Fruit fly (Drosophila melanogaster) whole organism, prepupa: ENCODE measurements around the gene Srx.

ENCODE experiments used
- CG10631 ChIP-seq: fragments of 200-800 bp; sonication (Bioruptor generic); optimal IDR thresholded peaks from 2 replicates; lab custom pipeline; 2016; ENCODE audit warnings: missing biosample characterization, missing genetic modification characterization
- CG10669 ChIP-seq: fragments of 200-800 bp; sonication (Bioruptor generic); optimal IDR thresholded peaks from 3 replicates; lab custom pipeline; 2018; ENCODE audit warnings: missing biosample characterization, mild to moderate bottlenecking, missing genetic modification characterization, moderate library complexity
- CG11294 ChIP-seq: fragments of 200-800 bp; sonication (Bioruptor generic); IDR thresholded peaks from 2 replicates; pipeline ENCODE4 v1.3.6; 2022; ENCODE audit warnings: missing biosample characterization, missing genetic modification characterization
- CG11762 ChIP-seq: fragments of 200-800 bp; sonication (Bioruptor generic); optimal IDR thresholded peaks from 3 replicates; lab custom pipeline; 2016; ENCODE audit warnings: missing biosample characterization, missing genetic modification characterization; ENCODE audit not compliant: insufficient read depth
- CG11902 ChIP-seq: fragments of 200-800 bp; sonication (Bioruptor generic); optimal IDR thresholded peaks from 3 replicates; lab custom pipeline; 2016; ENCODE audit warnings: missing biosample characterization, missing genetic modification characterization
- CG15336 ChIP-seq: fragments of 200-800 bp; sonication (Bioruptor generic); IDR thresholded peaks from 2 replicates; pipeline ENCODE4 v1.3.6; 2022; ENCODE audit warnings: missing biosample characterization, missing genetic modification characterization
- CG1621 ChIP-seq: fragments of 200-800 bp; sonication (Bioruptor generic); optimal IDR thresholded peaks from 3 replicates; lab custom pipeline; 2018; ENCODE audit warnings: missing biosample characterization, mild to moderate bottlenecking, missing genetic modification characterization
- CG16779 ChIP-seq: fragments of 200-800 bp; sonication (Bioruptor generic); optimal IDR thresholded peaks from 3 replicates; lab custom pipeline; 2017; ENCODE audit warnings: missing biosample characterization, mild to moderate bottlenecking, missing genetic modification characterization
- CG3032 ChIP-seq: fragments of 200-800 bp; optimal IDR thresholded peaks from 2 replicates; lab custom pipeline; 2019; ENCODE audit warnings: missing biosample characterization, mild to moderate bottlenecking, missing genetic modification characterization, moderate library complexity
- CG31627 ChIP-seq: fragments of 200-800 bp; sonication (Bioruptor generic); optimal IDR thresholded peaks from 3 replicates; lab custom pipeline; 2016; ENCODE audit warnings: missing biosample characterization, missing genetic modification characterization
- CG32006 ChIP-seq: fragments of 200-800 bp; sonication (Bioruptor generic); optimal IDR thresholded peaks from 3 replicates; lab custom pipeline; 2017; ENCODE audit warnings: missing biosample characterization, mild to moderate bottlenecking, missing genetic modification characterization
- CG34406 ChIP-seq: fragments of 200-800 bp; sonication (Bioruptor generic); optimal IDR thresholded peaks from 3 replicates; lab custom pipeline; 2016; ENCODE audit warnings: missing biosample characterization, missing genetic modification characterization
- CG3919 ChIP-seq: fragments of 200-800 bp; sonication (Bioruptor generic); optimal IDR thresholded peaks from 3 replicates; lab custom pipeline; 2016; ENCODE audit warnings: missing biosample characterization, missing genetic modification characterization
- CG4318 ChIP-seq: fragments of 200-800 bp; sonication (Bioruptor generic); optimal IDR thresholded peaks from 3 replicates; lab custom pipeline; 2017; ENCODE audit warnings: missing biosample characterization, mild to moderate bottlenecking, missing genetic modification characterization
- CG6276 ChIP-seq: fragments of 200-800 bp; sonication (Bioruptor generic); optimal IDR thresholded peaks from 2 replicates; lab custom pipeline; 2017; ENCODE audit warnings: missing biosample characterization, mild to moderate bottlenecking, missing genetic modification characterization
- CG6792 ChIP-seq: fragments of 200-800 bp; sonication (Bioruptor generic); optimal IDR thresholded peaks from 3 replicates; lab custom pipeline; 2016; ENCODE audit warnings: missing biosample characterization, missing genetic modification characterization
- CG6808 ChIP-seq: fragments of 200-800 bp; sonication (Bioruptor generic); optimal IDR thresholded peaks from 3 replicates; lab custom pipeline; 2017; ENCODE audit warnings: missing biosample characterization, missing genetic modification characterization, mild to moderate bottlenecking, moderate library complexity, missing genetic modification reagents
- CG8319 ChIP-seq: fragments of 200-800 bp; sonication (Bioruptor generic); optimal IDR thresholded peaks from 3 replicates; lab custom pipeline; 2016; ENCODE audit warnings: missing biosample characterization, missing genetic modification characterization
- CG8632 ChIP-seq: fragments of 200-800 bp; sonication (Bioruptor generic); optimal IDR thresholded peaks from 3 replicates; lab custom pipeline; 2016; ENCODE audit warnings: missing biosample characterization, missing genetic modification characterization
- CG9139 ChIP-seq: fragments of 200-800 bp; sonication (Bioruptor generic); optimal IDR thresholded peaks from 3 replicates; lab custom pipeline; 2017; ENCODE audit warnings: missing biosample characterization, mild to moderate bottlenecking, missing genetic modification characterization
- Eip75B ChIP-seq: fragments of 200-800 bp; sonication (Bioruptor generic); optimal IDR thresholded peaks from 3 replicates; lab custom pipeline; 2016; ENCODE audit warnings: missing biosample characterization, missing genetic modification characterization
- Eip78C ChIP-seq: fragments of 200-800 bp; sonication (Bioruptor generic); peaks from one replicate; lab custom pipeline; 2016; ENCODE audit warnings: missing biosample characterization, missing genetic modification characterization
- Ets21C ChIP-seq: fragments of 200-800 bp; sonication (Bioruptor generic); optimal IDR thresholded peaks from 3 replicates; lab custom pipeline; 2016; ENCODE audit warnings: missing biosample characterization, missing genetic modification characterization
- Ets96B ChIP-seq: fragments of 200-800 bp; optimal IDR thresholded peaks from 2 replicates; lab custom pipeline; 2019; ENCODE audit warnings: missing biosample characterization, mild to moderate bottlenecking, missing genetic modification characterization, moderate library complexity
- Hr38 ChIP-seq: sonication (Bioruptor generic); optimal IDR thresholded peaks from 2 replicates; lab custom pipeline; 2016; ENCODE audit warnings: missing biosample characterization, missing genetic modification characterization
- Hr39 ChIP-seq: fragments of 200-800 bp; sonication (Bioruptor generic); optimal IDR thresholded peaks from 2 replicates; lab custom pipeline; 2016; ENCODE audit warnings: missing biosample characterization, missing genetic modification characterization
- Lpt ChIP-seq: fragments of 200-800 bp; sonication (Bioruptor generic); optimal IDR thresholded peaks from 3 replicates; lab custom pipeline; 2016; ENCODE audit warnings: missing biosample characterization, missing genetic modification characterization
- Met ChIP-seq: fragments of 200-800 bp; sonication (Bioruptor generic); optimal IDR thresholded peaks from 3 replicates; lab custom pipeline; 2016; ENCODE audit warnings: missing biosample characterization, missing genetic modification characterization
- OdsH ChIP-seq: fragments of 200-800 bp; sonication (Bioruptor generic); optimal IDR thresholded peaks from 3 replicates; lab custom pipeline; 2016; ENCODE audit warnings: missing biosample characterization, missing genetic modification characterization
- Smox ChIP-seq: fragments of 200-800 bp; sonication (Bioruptor generic); optimal IDR thresholded peaks from 3 replicates; lab custom pipeline; 2016; ENCODE audit warnings: missing biosample characterization, missing genetic modification characterization
- Sox102F ChIP-seq: fragments of 200-800 bp; sonication (Bioruptor generic); optimal IDR thresholded peaks from 2 replicates; lab custom pipeline; 2016; ENCODE audit warnings: missing biosample characterization, mild to moderate bottlenecking, missing genetic modification characterization
- Sox14 ChIP-seq: fragments of 200-800 bp; sonication (Bioruptor generic); optimal IDR thresholded peaks from 3 replicates; lab custom pipeline; 2016; ENCODE audit warnings: missing biosample characterization, missing genetic modification characterization
- achi ChIP-seq: fragments of 200-800 bp; sonication (Bioruptor generic); optimal IDR thresholded peaks from 3 replicates; lab custom pipeline; 2016; ENCODE audit warnings: missing biosample characterization, missing genetic modification characterization
- acj6 ChIP-seq: fragments of 200-800 bp; sonication (Bioruptor generic); optimal IDR thresholded peaks from 3 replicates; lab custom pipeline; 2016; ENCODE audit warnings: missing biosample characterization, missing genetic modification characterization
- cyc ChIP-seq: fragments of 200-800 bp; sonication (Bioruptor generic); optimal IDR thresholded peaks from 3 replicates; lab custom pipeline; 2016; ENCODE audit warnings: missing biosample characterization, missing genetic modification characterization
- dsx ChIP-seq: fragments of 200-800 bp; optimal IDR thresholded peaks from 3 replicates; lab custom pipeline; 2019; ENCODE audit warnings: missing biosample characterization, mild to moderate bottlenecking, missing genetic modification characterization, moderate library complexity; ENCODE audit not compliant: poor library complexity, severe bottlenecking
- eg ChIP-seq: fragments of 200-800 bp; sonication (Bioruptor generic); IDR thresholded peaks from 3 replicates; pipeline ENCODE4 v1.3.6; 2022; ENCODE audit warnings: missing biosample characterization, missing genetic modification characterization
- esn ChIP-seq: fragments of 200-800 bp; sonication (Bioruptor generic); optimal IDR thresholded peaks from 2 replicates; lab custom pipeline; 2016; ENCODE audit warnings: missing biosample characterization, mild to moderate bottlenecking, missing genetic modification characterization, moderate library complexity
- fd59A ChIP-seq: fragments of 200-800 bp; sonication (Bioruptor generic); optimal IDR thresholded peaks from 2 replicates; lab custom pipeline; 2017; ENCODE audit warnings: missing biosample characterization, mild to moderate bottlenecking, missing genetic modification characterization, missing genetic modification reagents
- fd85E ChIP-seq: fragments of 200-800 bp; sonication (Bioruptor generic); optimal IDR thresholded peaks from 3 replicates; lab custom pipeline; 2016; ENCODE audit warnings: missing biosample characterization, missing genetic modification characterization
- lz ChIP-seq: fragments of 200-800 bp; sonication (Bioruptor generic); optimal IDR thresholded peaks from 3 replicates; lab custom pipeline; 2016; ENCODE audit warnings: missing biosample characterization, missing genetic modification characterization
- pdm3 ChIP-seq: fragments of 200-800 bp; sonication (Bioruptor generic); optimal IDR thresholded peaks from 3 replicates; lab custom pipeline; 2016; ENCODE audit warnings: missing biosample characterization, missing genetic modification characterization
- salr ChIP-seq, 2 experiments: fragments of 200-800 bp; sonication (Bioruptor generic); optimal IDR thresholded peaks; 3 replicates each; lab custom pipeline; 2016 to 2018; ENCODE audit warnings: missing biosample characterization in 2 of 2, missing genetic modification characterization in 2 of 2, mild to moderate bottlenecking in 1 of 2
- ss ChIP-seq, 2 experiments: fragments of 200-800 bp; sonication (Bioruptor generic); optimal IDR thresholded peaks; 2 replicates in 1 of 2; 3 replicates in 1 of 2; lab custom pipeline; 2017 to 2018; ENCODE audit warnings: mild to moderate bottlenecking in 2 of 2, missing biosample characterization in 2 of 2, missing genetic modification characterization in 2 of 2, moderate library complexity in 1 of 2
- svp ChIP-seq: fragments of 200-800 bp; sonication (Bioruptor generic); peaks from one replicate; lab custom pipeline; 2016; ENCODE audit warnings: missing biosample characterization, missing genetic modification characterization
- topi ChIP-seq: fragments of 200-800 bp; sonication (Bioruptor generic); optimal IDR thresholded peaks from 3 replicates; lab custom pipeline; 2016; ENCODE audit warnings: missing biosample characterization, missing genetic modification characterization

Gene Srx

DNA sequence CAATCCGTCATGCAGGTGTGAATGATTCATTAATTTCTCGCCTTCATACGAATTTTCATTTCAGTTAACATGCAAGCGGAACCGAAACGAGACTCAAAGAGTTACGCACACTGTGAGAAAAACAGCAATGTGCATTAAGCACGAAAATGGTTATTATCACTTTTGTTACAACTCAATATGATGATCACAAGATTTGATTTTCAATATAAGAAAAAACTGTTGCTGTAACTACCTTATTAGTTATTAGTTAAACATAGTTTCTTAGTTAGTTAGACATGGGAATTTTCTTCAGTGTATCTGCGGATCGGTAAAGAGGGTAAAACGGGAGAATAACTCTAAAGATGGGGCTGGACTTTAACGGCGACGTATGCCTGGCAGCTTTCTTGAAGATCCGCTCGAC lies 42.0 kb upstream of the Srx start (continued):
- TF ChIP-seq Ets21C (GFP tag; lab: Kevin White, UChicago) (peak; percentile 50), Met (GFP tag; lab: Kevin White, UChicago) (peak; percentile 76), CG3919 (GFP tag; lab: Kevin White, UChicago) (peak; percentile 41), CG32006 (GFP tag; lab: Kevin White, UChicago) (no peak), CG10669 (GFP tag; lab: Kevin White, UChicago) (peak; percentile 42), ss (GFP tag; optimal IDR thresholded peaks at IDR 0.05; lab: Kevin White, UChicago) (peak; percentile 47 to 55)
- TF ChIP-seq, all 60 proteins: peak for 37

DNA sequence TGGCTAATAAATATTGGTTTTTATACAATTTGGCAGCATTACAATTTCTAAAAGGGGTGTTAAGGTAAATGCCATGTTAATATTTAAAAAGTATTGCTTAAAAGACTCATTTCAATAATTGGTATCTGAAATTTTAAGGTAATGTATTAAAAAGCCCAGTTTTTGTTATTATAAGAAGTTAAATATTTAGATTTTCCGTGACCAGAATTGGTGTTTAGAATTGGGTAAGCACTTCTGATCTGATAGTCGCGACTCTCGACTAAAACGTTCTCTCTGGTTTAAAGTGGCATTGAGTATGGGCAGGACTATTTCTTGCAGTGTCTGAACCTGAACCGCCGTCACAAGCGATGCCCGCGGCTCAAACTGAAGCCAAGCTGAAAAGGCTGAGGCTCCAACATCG lies 40.3 kb upstream of the Srx start:
- TF ChIP-seq CG11902 (GFP tag; lab: Kevin White, UChicago), result no peak
- no peak for TF ChIP-seq CG32006 (GFP tag; lab: Kevin White, UChicago)
- peak; percentile 21 for TF ChIP-seq Ets96B (tag; lab: Kevin White, UChicago)
- peak; percentile 65 for TF ChIP-seq esn
- TF ChIP-seq Smox (GFP tag; lab: Kevin White, UChicago), result peak; percentile 58
- TF ChIP-seq Hr39, result peak; percentile 45
- TF ChIP-seq eg (GFP tag; lab: Robert Waterston, UW), result no peak
- TF ChIP-seq CG6276 (GFP tag; lab: Kevin White, UChicago), result no peak
- TF ChIP-seq CG6808, result peak; percentile 59
- no peak for TF ChIP-seq CG11762 (GFP tag; lab: Kevin White, UChicago)
- TF ChIP-seq fd85E (GFP tag; lab: Kevin White, UChicago), result no peak
- no peak for TF ChIP-seq Hr38 (GFP tag; lab: Kevin White, UChicago)
- peak; percentile 55 for TF ChIP-seq CG3032
- TF ChIP-seq CG11294 (GFP tag; lab: Robert Waterston, UW), result no peak
- TF ChIP-seq achi (GFP tag; lab: Kevin White, UChicago), result peak; percentile 24
- peak; percentile 51 for TF ChIP-seq topi (GFP tag; lab: Kevin White, UChicago)
- no peak for TF ChIP-seq CG8319 (GFP tag; lab: Kevin White, UChicago)
- peak; percentile 63 for TF ChIP-seq OdsH (GFP tag; lab: Kevin White, UChicago)
- TF ChIP-seq fd59A (GFP tag; lab: Kevin White, UChicago), result peak; percentile 26
- peak; percentile 84 for TF ChIP-seq svp (GFP tag; lab: Kevin White, UChicago)
- peak; percentile 58 for TF ChIP-seq Eip78C (GFP tag; lab: Kevin White, UChicago)
- TF ChIP-seq lz, result peak; percentile 44
- TF ChIP-seq CG8632 (GFP tag; lab: Kevin White, UChicago), result no peak
- no peak for TF ChIP-seq CG15336 (GFP tag; lab: Robert Waterston, UW)
- TF ChIP-seq pdm3, result peak; percentile 26
- TF ChIP-seq cyc (GFP tag; lab: Kevin White, UChicago), result peak; percentile 30
- TF ChIP-seq Eip75B, result peak; percentile 42
- peak; percentile 24 for TF ChIP-seq CG6792 (GFP tag; lab: Kevin White, UChicago)
- peak; percentile 63 for TF ChIP-seq Met (GFP tag; lab: Kevin White, UChicago)
- peak; percentile 11 for TF ChIP-seq Ets21C (GFP tag; lab: Kevin White, UChicago)
- TF ChIP-seq Lpt (GFP tag; lab: Kevin White, UChicago), result no peak
- no peak for TF ChIP-seq CG16779
- peak; percentile 10 for TF ChIP-seq acj6
- no peak for TF ChIP-seq salr (GFP tag; optimal IDR thresholded peaks at IDR 0.05; lab: Kevin White, UChicago)
- peak; percentile 31 for TF ChIP-seq Sox14 (GFP tag; lab: Kevin White, UChicago)
- peak in 1 of 2 experiments; percentile 21 for TF ChIP-seq ss (GFP tag; optimal IDR thresholded peaks at IDR 0.05; lab: Kevin White, UChicago)
- TF ChIP-seq CG1621, result no peak
- peak; percentile 33 for TF ChIP-seq CG10669 (GFP tag; lab: Kevin White, UChicago)
- TF ChIP-seq CG9139 (GFP tag; lab: Kevin White, UChicago), result no peak
- TF ChIP-seq Sox102F (GFP tag; lab: Kevin White, UChicago), result peak; percentile 39
- TF ChIP-seq dsx (GFP tag; lab: Kevin White, UChicago), result no peak
- TF ChIP-seq CG4318 (GFP tag; lab: Kevin White, UChicago), result no peak
- peak; percentile 11 for TF ChIP-seq CG10631 (GFP tag; lab: Kevin White, UChicago)
- TF ChIP-seq CG34406 (GFP tag; lab: Kevin White, UChicago), result peak; percentile 13
- TF ChIP-seq CG3919 (GFP tag; lab: Kevin White, UChicago), result peak; percentile 2
- peak; percentile 30 for TF ChIP-seq CG31627 (GFP tag; lab: Kevin White, UChicago)
